Fruit fly (Drosophila melanogaster) whole organism, embryonic: ENCODE results near the gene Rad17.

Experiments used
- Blimp-1 ChIP-seq: fragments of 200-800 bp; sonication (Bioruptor generic); optimal IDR thresholded peaks from 3 replicates; lab custom pipeline; 2018; ENCODE audit warnings: missing biosample characterization, missing genetic modification characterization, mild to moderate bottlenecking, moderate library complexity, missing genetic modification reagents
- Bteb2 ChIP-seq: fragments of 200-800 bp; sonication (Bioruptor generic); optimal IDR thresholded peaks from 2 replicates; lab custom pipeline; 2016; ENCODE audit warnings: missing biosample characterization, missing genetic modification characterization
- CG10321 ChIP-seq: fragments of 200-800 bp; sonication (Bioruptor generic); IDR thresholded peaks from 2 replicates; pipeline ENCODE4 v1.3.6; 2022; ENCODE audit warnings: missing biosample characterization, missing genetic modification characterization
- CG11093 ChIP-seq: fragments of 200-800 bp; sonication (Bioruptor generic); IDR thresholded peaks from 3 replicates; pipeline ENCODE4 v1.3.6; 2022; ENCODE audit warnings: missing biosample characterization, missing genetic modification characterization
- CG12236 ChIP-seq: fragments of 200-800 bp; sonication (Bioruptor generic); optimal IDR thresholded peaks from 2 replicates; lab custom pipeline; 2016; ENCODE audit warnings: missing biosample characterization, missing genetic modification characterization
- CG12744 ChIP-seq: fragments of 200-800 bp; sonication (Bioruptor generic); optimal IDR thresholded peaks from 2 replicates; lab custom pipeline; 2016; ENCODE audit warnings: missing biosample characterization, missing genetic modification characterization
- CG13775 ChIP-seq: fragments of 200-800 bp; sonication (Bioruptor generic); optimal IDR thresholded peaks from 3 replicates; lab custom pipeline; 2017; ENCODE audit warnings: missing biosample characterization, mild to moderate bottlenecking, missing genetic modification characterization
- CG14014 ChIP-seq: fragments of 200-800 bp; sonication (Bioruptor generic); IDR thresholded peaks from 2 replicates; pipeline ENCODE4 v1.3.6; 2022; ENCODE audit warnings: missing biosample characterization, missing genetic modification characterization
- CG14050 ChIP-seq: fragments of 200-800 bp; sonication (Bioruptor generic); IDR thresholded peaks from 3 replicates; pipeline ENCODE4 v1.3.6; 2022; ENCODE audit warnings: missing biosample characterization, missing genetic modification characterization
- CG16863 ChIP-seq: fragments of 200-800 bp; sonication (Bioruptor generic); optimal IDR thresholded peaks from 3 replicates; lab custom pipeline; 2016; ENCODE audit warnings: missing biosample characterization, missing genetic modification characterization
- CG31441 ChIP-seq: fragments of 200-800 bp; sonication (Bioruptor generic); IDR thresholded peaks from 2 replicates; pipeline ENCODE4 v1.3.6; 2022; ENCODE audit warnings: missing biosample characterization, missing genetic modification characterization
- CG42726 ChIP-seq: fragments of 200-800 bp; sonication (Bioruptor generic); IDR thresholded peaks from 2 replicates; pipeline ENCODE4 v1.3.6; 2022; ENCODE audit warnings: missing biosample characterization, missing genetic modification characterization; ENCODE audit not compliant: partially characterized antibody
- CG4328 ChIP-seq: fragments of 200-800 bp; sonication (Bioruptor generic); optimal IDR thresholded peaks from 3 replicates; lab custom pipeline; 2017; ENCODE audit warnings: missing biosample characterization, missing genetic modification reagents, missing genetic modification characterization
- CG4404 ChIP-seq: fragments of 200-800 bp; sonication (Bioruptor generic); IDR thresholded peaks from 2 replicates; pipeline ENCODE4 v1.3.6; 2022; ENCODE audit warnings: missing biosample characterization, missing genetic modification characterization
- CG4424 ChIP-seq: fragments of 200-800 bp; sonication (Bioruptor generic); optimal IDR thresholded peaks from 3 replicates; lab custom pipeline; 2016; ENCODE audit warnings: missing biosample characterization, missing genetic modification characterization
- CG6175 ChIP-seq: fragments of 200-800 bp; sonication (Bioruptor generic); IDR thresholded peaks from 3 replicates; pipeline ENCODE4 v1.3.6; 2022; ENCODE audit warnings: missing biosample characterization, missing genetic modification characterization
- CG7745 ChIP-seq: fragments of 200-800 bp; sonication (Bioruptor generic); optimal IDR thresholded peaks from 2 replicates; lab custom pipeline; 2018; ENCODE audit warnings: missing biosample characterization, mild to moderate bottlenecking, missing genetic modification characterization, moderate library complexity
- Dbx ChIP-seq: fragments of 200-800 bp; sonication (Bioruptor generic); IDR thresholded peaks from 3 replicates; pipeline ENCODE4 v1.3.6; 2022; ENCODE audit warnings: missing biosample characterization, missing genetic modification characterization
- Fer3 ChIP-seq: fragments of 200-800 bp; sonication (Bioruptor generic); optimal IDR thresholded peaks from 2 replicates; lab custom pipeline; 2018; ENCODE audit warnings: missing biosample characterization, mild to moderate bottlenecking, missing genetic modification characterization, moderate library complexity
- HLH54F ChIP-seq: fragments of 200-800 bp; sonication (Bioruptor generic); optimal IDR thresholded peaks from 3 replicates; lab custom pipeline; 2016; ENCODE audit warnings: missing biosample characterization, missing genetic modification characterization
- Hr51 ChIP-seq, 2 experiments: fragments of 200-800 bp; sonication (Bioruptor generic); optimal IDR thresholded peaks; 2 replicates in 1 of 2; 3 replicates in 1 of 2; lab custom pipeline; 2016 to 2018; ENCODE audit warnings: missing biosample characterization in 2 of 2, missing genetic modification characterization in 2 of 2, mild to moderate bottlenecking in 1 of 2, moderate library complexity in 1 of 2
- Oaz ChIP-seq: fragments of 200-800 bp; sonication (Bioruptor generic); IDR thresholded peaks from 2 replicates; pipeline ENCODE4 v1.3.6; 2022; ENCODE audit warnings: missing biosample characterization, missing genetic modification characterization
- Sox102F ChIP-seq: fragments of 200-800 bp; sonication (Bioruptor generic); optimal IDR thresholded peaks from 2 replicates; lab custom pipeline; 2018; ENCODE audit warnings: missing biosample characterization, mild to moderate bottlenecking, missing genetic modification characterization, moderate library complexity
- Sry-β ChIP-seq: fragments of 200-800 bp; sonication (Bioruptor generic); optimal IDR thresholded peaks from 2 replicates; lab custom pipeline; 2018; ENCODE audit warnings: missing biosample characterization, mild to moderate bottlenecking, missing genetic modification characterization, moderate library complexity
- Usf ChIP-seq: fragments of 200-800 bp; sonication (Bioruptor generic); optimal IDR thresholded peaks from 2 replicates; lab custom pipeline; 2017; ENCODE audit warnings: missing genotype, missing biosample characterization, missing genetic modification characterization
- Vsx1 ChIP-seq: fragments of 200-800 bp; sonication (Bioruptor generic); optimal IDR thresholded peaks from 2 replicates; lab custom pipeline; 2017; ENCODE audit warnings: missing biosample characterization, mild to moderate bottlenecking, missing genetic modification characterization, missing genetic modification reagents
- al ChIP-seq: fragments of 200-800 bp; sonication (Bioruptor generic); IDR thresholded peaks from 2 replicates; pipeline ENCODE4 v1.3.6; 2022; ENCODE audit warnings: missing biosample characterization, missing genetic modification characterization
- cas ChIP-seq: fragments of 200-800 bp; sonication (Bioruptor generic); IDR thresholded peaks from 2 replicates; pipeline ENCODE4 v1.3.6; 2022; ENCODE audit warnings: missing biosample characterization, missing genetic modification characterization
- chn ChIP-seq: fragments of 200-800 bp; sonication (Bioruptor generic); optimal IDR thresholded peaks from 2 replicates; lab custom pipeline; 2016; ENCODE audit warnings: missing biosample characterization, missing genetic modification characterization
- corto ChIP-seq: fragments of 200-800 bp; sonication (Bioruptor generic); optimal IDR thresholded peaks from 2 replicates; lab custom pipeline; 2016; ENCODE audit warnings: missing biosample characterization, mild to moderate bottlenecking, missing genetic modification characterization, moderate library complexity
- danr ChIP-seq: fragments of 200-800 bp; sonication (Bioruptor generic); IDR thresholded peaks from 2 replicates; pipeline ENCODE4 v1.3.6; 2022; ENCODE audit warnings: missing biosample characterization, missing genetic modification characterization
- dati ChIP-seq: fragments of 200-800 bp; sonication (Bioruptor generic); IDR thresholded peaks from 2 replicates; pipeline ENCODE4 v1.3.6; 2022; ENCODE audit warnings: missing biosample characterization, missing genetic modification characterization
- dmrt11E ChIP-seq: fragments of 200-800 bp; sonication (Bioruptor generic); optimal IDR thresholded peaks from 3 replicates; lab custom pipeline; 2018; ENCODE audit warnings: missing biosample characterization, mild to moderate bottlenecking, missing genetic modification characterization, moderate library complexity
- esg ChIP-seq: fragments of 200-800 bp; sonication (Bioruptor generic); conservative IDR thresholded peaks from 2 replicates; pipeline ENCODE4 v1.3.6; 2022; ENCODE audit warnings: missing biosample characterization, missing genetic modification characterization
- eyg ChIP-seq: fragments of 200-800 bp; sonication (Bioruptor generic); optimal IDR thresholded peaks from 3 replicates; lab custom pipeline; 2016; ENCODE audit warnings: missing biosample characterization, missing genetic modification characterization
- fd96Cb ChIP-seq: fragments of 200-800 bp; sonication (Bioruptor generic); optimal IDR thresholded peaks from 2 replicates; lab custom pipeline; 2018; ENCODE audit warnings: missing biosample characterization, mild to moderate bottlenecking, missing genetic modification characterization, moderate library complexity
- grn ChIP-seq: fragments of 200-800 bp; sonication (Bioruptor generic); optimal IDR thresholded peaks from 3 replicates; lab custom pipeline; 2017; ENCODE audit warnings: missing biosample characterization, missing genetic modification characterization
- luna ChIP-seq: fragments of 200-800 bp; sonication (Bioruptor generic); optimal IDR thresholded peaks from 2 replicates; lab custom pipeline; 2016; ENCODE audit warnings: missing biosample characterization, missing genetic modification characterization
- maf-S ChIP-seq: fragments of 200-800 bp; sonication (Bioruptor generic); optimal IDR thresholded peaks from 2 replicates; lab custom pipeline; 2016; ENCODE audit warnings: missing biosample characterization, missing genetic modification characterization
- mld ChIP-seq: fragments of 200-800 bp; sonication (Bioruptor generic); IDR thresholded peaks from 3 replicates; pipeline ENCODE4 v1.3.6; 2022; ENCODE audit warnings: missing biosample characterization, missing genetic modification characterization; ENCODE audit not compliant: partially characterized antibody
- pnt ChIP-seq: fragments of 200-800 bp; sonication (Bioruptor generic); optimal IDR thresholded peaks from 3 replicates; lab custom pipeline; 2016; ENCODE audit warnings: missing biosample characterization, missing genetic modification characterization
- sc ChIP-seq, 3 experiments: fragments of >200 bp in 2 of 3; fragments of 200-800 bp in 1 of 3; sonication (Bioruptor generic) in 1 of 3; optimal IDR thresholded peaks; 2 replicates in 2 of 3; 3 replicates in 1 of 3; lab custom pipeline; 2017; ENCODE audit warnings: mild to moderate bottlenecking in 1 of 3, missing biosample characterization in 1 of 3, missing genetic modification characterization in 1 of 3, missing genetic modification reagents in 1 of 3
- sens-2 ChIP-seq: fragments of 200-800 bp; sonication (Bioruptor generic); IDR thresholded peaks from 2 replicates; pipeline ENCODE4 v1.3.6; 2022; ENCODE audit warnings: missing biosample characterization, missing genetic modification characterization
- zf30C ChIP-seq: fragments of 200-800 bp; sonication (Bioruptor generic); optimal IDR thresholded peaks from 3 replicates; lab custom pipeline; 2018; ENCODE audit warnings: missing biosample characterization, mild to moderate bottlenecking, missing genetic modification characterization
- zfh2 ChIP-seq: fragments of 200-800 bp; sonication (Bioruptor generic); optimal IDR thresholded peaks from 2 replicates; lab custom pipeline; 2016; ENCODE audit warnings: missing biosample characterization, missing genetic modification characterization

The Rad17 gene

dm6 chr3R:14707703-14708643 lies 45.0 kb upstream of the Rad17 start (continued):
- TF ChIP-seq CG31441 (GFP tag; lab: Robert Waterston, UW) = no peak

dm6 chr3R:14706860-14707259 lies 43.9 kb upstream of the Rad17 start:
- TF ChIP-seq Fer3 (peak; percentile 56), dati (GFP tag; lab: Robert Waterston, UW) (0 out of 2 replicates have a peak, but pooled peaks have one; percentile 39), fd96Cb (tag; lab: Kevin White, UChicago) (peak; percentile 40), zfh2 (GFP tag; lab: Kevin White, UChicago) (peak; percentile 69), dmrt11E (tag; lab: Kevin White, UChicago) (no peak), Hr51 (GFP tag; optimal IDR thresholded peaks at IDR 0.05; lab: Kevin White, UChicago) (peak; percentile 50 to 54), sens-2 (GFP tag; lab: Robert Waterston, UW) (peak; percentile 56), CG6175 (GFP tag; lab: Robert Waterston, UW) (peak; percentile 31; the same call in 1 of the 3 replicates), Bteb2 (GFP tag; lab: Kevin White, UChicago) (peak; percentile 25), mld (GFP tag; lab: Robert Waterston, UW) (0 out of 3 replicates have a peak, but pooled peaks have one; percentile 32), CG7745 (tag; lab: Kevin White, UChicago) (no peak), cas (peak; percentile 58; the same call in 1 of the 2 replicates), CG11093 (GFP tag; lab: Robert Waterston, UW) (peak; percentile 72; the same call in 2 of the 3 replicates), chn (GFP tag; lab: Kevin White, UChicago) (no peak), danr (GFP tag; lab: Robert Waterston, UW) (peak; percentile 33; the same call in 1 of the 2 replicates), CG31441 (GFP tag; lab: Robert Waterston, UW) (peak; percentile 51; the same call in 1 of the 2 replicates), Sry-β (GFP tag; lab: Kevin White, UChicago) (no peak), esg (peak; percentile 52), Oaz (peak; percentile 53), grn (no peak), Blimp-1 (GFP tag; lab: Kevin White, UChicago) (peak; percentile 13), Dbx (peak; percentile 84), CG16863 (GFP tag; lab: Kevin White, UChicago) (peak; percentile 26), CG13775 (GFP tag; lab: Kevin White, UChicago) (peak; percentile 22), CG42726 (GFP tag; lab: Robert Waterston, UW) (peak; percentile 45; the same call in 1 of the 2 replicates), CG4404 (GFP tag; lab: Robert Waterston, UW) (peak; percentile 46; the same call in 1 of the 2 replicates), CG14014 (GFP tag; lab: Robert Waterston, UW) (peak; percentile 84), CG12744 (GFP tag; lab: Kevin White, UChicago) (no peak), CG12236 (GFP tag; lab: Kevin White, UChicago) (peak; percentile 10), CG4424 (GFP tag; lab: Kevin White, UChicago) (peak; percentile 18), CG10321 (GFP tag; lab: Robert Waterston, UW) (0 out of 2 replicates have a peak, but pooled peaks have one; percentile 31), pnt (peak; percentile 23), al (GFP tag; lab: Robert Waterston, UW) (peak; percentile 74), luna (GFP tag; lab: Kevin White, UChicago) (no peak), Vsx1 (no peak), CG14050 (GFP tag; lab: Robert Waterston, UW) (peak; percentile 26; the same call in 1 of the 3 replicates), HLH54F (peak; percentile 71), eyg (GFP tag; lab: Kevin White, UChicago) (peak; percentile 57), maf-S (peak; percentile 22), Sox102F (peak; percentile 61), corto (GFP tag; lab: Kevin White, UChicago) (no peak), Usf (GFP tag; lab: Kevin White, UChicago) (peak; percentile 18), zf30C (GFP tag; lab: Kevin White, UChicago) (no peak), sc (optimal IDR thresholded peaks at IDR 0.05; lab: Kevin White, UChicago) (no peak), sc (GFP tag; optimal IDR thresholded peaks at IDR 0.05; lab: Kevin White, UChicago) (no peak), CG4328 (GFP tag; lab: Kevin White, UChicago) (no peak)
